Fruit fly (Drosophila melanogaster) whole organism, embryonic: ENCODE data around the gene Lon.

Experiments
- Blimp-1 ChIP-seq: fragments of 200-800 bp; sonication (Bioruptor generic); optimal IDR thresholded peaks from 3 replicates; lab custom pipeline; 2018; ENCODE audit warnings: missing biosample characterization, missing genetic modification characterization, mild to moderate bottlenecking, moderate library complexity, missing genetic modification reagents
- BtbVII ChIP-seq: fragments of 200-800 bp; sonication (Bioruptor generic); optimal IDR thresholded peaks from 3 replicates; lab custom pipeline; 2017; ENCODE audit warnings: missing biosample characterization, mild to moderate bottlenecking, missing genetic modification characterization
- Bteb2 ChIP-seq: fragments of 200-800 bp; sonication (Bioruptor generic); optimal IDR thresholded peaks from 2 replicates; lab custom pipeline; 2016; ENCODE audit warnings: missing biosample characterization, missing genetic modification characterization
- CG10267 ChIP-seq: fragments of 200-800 bp; sonication (Bioruptor generic); optimal IDR thresholded peaks from 2 replicates; lab custom pipeline; 2018; ENCODE audit warnings: missing biosample characterization, mild to moderate bottlenecking, missing genetic modification characterization, moderate library complexity
- CG12219 ChIP-seq: fragments of 200-800 bp; sonication (Bioruptor generic); optimal IDR thresholded peaks from 3 replicates; lab custom pipeline; 2018; ENCODE audit warnings: missing biosample characterization, mild to moderate bottlenecking, missing genetic modification characterization
- CG1233 ChIP-seq: fragments of 200-800 bp; sonication (Bioruptor generic); optimal IDR thresholded peaks from 4 replicates; lab custom pipeline; 2018; ENCODE audit warnings: missing biosample characterization, mild to moderate bottlenecking, missing genetic modification characterization
- CG13296 ChIP-seq: fragments of 200-800 bp; sonication (Bioruptor generic); optimal IDR thresholded peaks from 3 replicates; lab custom pipeline; 2018; ENCODE audit warnings: missing biosample characterization, mild to moderate bottlenecking, missing genetic modification characterization
- CG13424 ChIP-seq: fragments of 200-800 bp; sonication (Bioruptor generic); optimal IDR thresholded peaks from 2 replicates; lab custom pipeline; 2019; ENCODE audit warnings: missing biosample characterization, mild to moderate bottlenecking, missing genetic modification characterization, moderate library complexity
- CG1647 ChIP-seq: fragments of 200-800 bp; sonication (Bioruptor generic); optimal IDR thresholded peaks from 3 replicates; lab custom pipeline; 2016; ENCODE audit warnings: missing biosample characterization, missing genetic modification characterization
- CG17359 ChIP-seq: fragments of 200-800 bp; sonication (Bioruptor generic); optimal IDR thresholded peaks from 3 replicates; lab custom pipeline; 2018; ENCODE audit warnings: missing biosample characterization, mild to moderate bottlenecking, missing genetic modification characterization, moderate library complexity
- CG18476 ChIP-seq: fragments of 200-800 bp; sonication (Bioruptor generic); optimal IDR thresholded peaks from 2 replicates; lab custom pipeline; 2016; ENCODE audit warnings: missing biosample characterization, mild to moderate bottlenecking, missing genetic modification characterization
- CG31441 ChIP-seq: fragments of 200-800 bp; sonication (Bioruptor generic); IDR thresholded peaks from 2 replicates; pipeline ENCODE4 v1.3.6; 2022; ENCODE audit warnings: missing biosample characterization, missing genetic modification characterization
- CG3838 ChIP-seq: fragments of 200-800 bp; sonication (Bioruptor generic); optimal IDR thresholded peaks from 3 replicates; lab custom pipeline; 2016; ENCODE audit warnings: missing biosample characterization, missing genetic modification characterization
- CG4282 ChIP-seq: fragments of 200-800 bp; sonication (Bioruptor generic); optimal IDR thresholded peaks from 2 replicates; lab custom pipeline; 2016; ENCODE audit warnings: missing biosample characterization, missing genetic modification characterization
- CG7745 ChIP-seq: fragments of 200-800 bp; sonication (Bioruptor generic); optimal IDR thresholded peaks from 2 replicates; lab custom pipeline; 2018; ENCODE audit warnings: missing biosample characterization, mild to moderate bottlenecking, missing genetic modification characterization, moderate library complexity
- CG8290 ChIP-seq, 3 experiments: fragments of 200-800 bp; sonication (Bioruptor generic); optimal IDR thresholded peaks; 2 replicates each; lab custom pipeline; 2016 to 2019; ENCODE audit warnings: missing biosample characterization in 3 of 3, missing genetic modification characterization in 3 of 3, mild to moderate bottlenecking in 2 of 3, moderate library complexity in 1 of 3
- Drgx ChIP-seq: fragments of 200-800 bp; sonication (Bioruptor generic); IDR thresholded peaks from 2 replicates; pipeline ENCODE4 v1.3.6; 2022; ENCODE audit warnings: missing biosample characterization, missing genetic modification characterization
- ERR ChIP-seq: fragments of 200-800 bp; sonication (Bioruptor generic); optimal IDR thresholded peaks from 2 replicates; lab custom pipeline; 2016; ENCODE audit warnings: missing biosample characterization, missing genetic modification characterization
- HLHmδ ChIP-seq: fragments of 200-800 bp; sonication (Bioruptor generic); optimal IDR thresholded peaks from 2 replicates; lab custom pipeline; 2018; ENCODE audit warnings: missing biosample characterization, mild to moderate bottlenecking, missing genetic modification characterization, moderate library complexity
- Meics ChIP-seq: fragments of 200-800 bp; sonication (Bioruptor generic); optimal IDR thresholded peaks from 2 replicates; lab custom pipeline; 2017; ENCODE audit warnings: missing biosample characterization, mild to moderate bottlenecking, missing genetic modification characterization
- NC2β ChIP-seq: fragments of 200-800 bp; sonication (Bioruptor generic); optimal IDR thresholded peaks from 2 replicates; lab custom pipeline; 2016; ENCODE audit warnings: missing biosample characterization, missing genetic modification characterization
- Nf-YB ChIP-seq: fragments of 200-800 bp; sonication (Bioruptor generic); optimal IDR thresholded peaks from 3 replicates; lab custom pipeline; 2019; ENCODE audit warnings: missing biosample characterization, mild to moderate bottlenecking, missing genetic modification characterization, moderate library complexity
- Poxn ChIP-seq: fragments of 200-800 bp; sonication (Bioruptor generic); IDR thresholded peaks from 2 replicates; pipeline ENCODE4 v1.3.6; 2022; ENCODE audit warnings: missing biosample characterization, missing genetic modification characterization
- Side ChIP-seq: fragments of 200-800 bp; sonication (Bioruptor generic); optimal IDR thresholded peaks from 2 replicates; lab custom pipeline; 2016; ENCODE audit warnings: missing biosample characterization, missing genetic modification characterization
- Spps ChIP-seq: fragments of 200-800 bp; sonication (Bioruptor generic); optimal IDR thresholded peaks from 2 replicates; lab custom pipeline; 2018; ENCODE audit warnings: missing biosample characterization, mild to moderate bottlenecking, missing genetic modification characterization
- abd-A ChIP-seq: fragments of 200-800 bp; sonication (Bioruptor generic); optimal IDR thresholded peaks from 3 replicates; lab custom pipeline; 2019; ENCODE audit warnings: missing biosample characterization, mild to moderate bottlenecking, missing genetic modification characterization, moderate library complexity
- amos ChIP-seq: fragments of 200-800 bp; sonication (Bioruptor generic); IDR thresholded peaks from 2 replicates; pipeline ENCODE4 v1.3.6; 2022; ENCODE audit warnings: missing biosample characterization, missing genetic modification characterization; ENCODE audit not compliant: partially characterized antibody
- ap ChIP-seq: fragments of 200-800 bp; sonication (Bioruptor generic); IDR thresholded peaks from 2 replicates; pipeline ENCODE4 v1.3.6; 2022; ENCODE audit warnings: missing biosample characterization, missing genetic modification characterization
- bigmax ChIP-seq: fragments of 200-800 bp; sonication (Bioruptor generic); optimal IDR thresholded peaks from 2 replicates; lab custom pipeline; 2018; ENCODE audit warnings: missing biosample characterization, mild to moderate bottlenecking, missing genetic modification characterization
- bowl ChIP-seq: fragments of 200-800 bp; sonication (Bioruptor generic); IDR thresholded peaks from 2 replicates; pipeline ENCODE4 v1.3.6; 2022; ENCODE audit warnings: missing biosample characterization, missing genetic modification characterization
- bsh ChIP-seq, 2 experiments: fragments of 200-800 bp; sonication (Bioruptor generic); optimal IDR thresholded peaks; 2 replicates each; lab custom pipeline; 2017 to 2018; ENCODE audit warnings: mild to moderate bottlenecking in 2 of 2, missing biosample characterization in 2 of 2, missing genetic modification characterization in 2 of 2, moderate library complexity in 1 of 2
- btn ChIP-seq: fragments of 200-800 bp; sonication (Bioruptor generic); optimal IDR thresholded peaks from 2 replicates; lab custom pipeline; 2016; ENCODE audit warnings: missing biosample characterization, missing genetic modification characterization
- cg ChIP-seq: fragments of 200-800 bp; sonication (Bioruptor generic); optimal IDR thresholded peaks from 3 replicates; lab custom pipeline; 2019; ENCODE audit warnings: missing biosample characterization, mild to moderate bottlenecking, missing genetic modification characterization, moderate library complexity
- croc ChIP-seq: fragments of 200-800 bp; sonication (Bioruptor generic); conservative IDR thresholded peaks from 3 replicates; pipeline ENCODE4 v1.3.6; 2022; ENCODE audit warnings: missing biosample characterization, missing genetic modification characterization
- dan ChIP-seq: fragments of 200-800 bp; sonication (Bioruptor generic); IDR thresholded peaks from 2 replicates; pipeline ENCODE4 v1.3.6; 2022; ENCODE audit warnings: missing biosample characterization, missing genetic modification characterization
- dmrt99B ChIP-seq: fragments of 200-800 bp; sonication (Bioruptor generic); optimal IDR thresholded peaks from 2 replicates; lab custom pipeline; 2018; ENCODE audit warnings: missing biosample characterization, mild to moderate bottlenecking, missing genetic modification characterization, moderate library complexity
- fru ChIP-seq: fragments of >200 bp; optimal IDR thresholded peaks from 2 replicates; lab custom pipeline; 2017
- hb ChIP-seq: fragments of 200-800 bp; sonication (Bioruptor generic); IDR thresholded peaks from 3 replicates; pipeline ENCODE4 v1.3.6; 2022; ENCODE audit warnings: missing biosample characterization, missing genetic modification characterization; ENCODE audit not compliant: partially characterized antibody
- jing ChIP-seq: fragments of 200-800 bp; sonication (Bioruptor generic); optimal IDR thresholded peaks from 2 replicates; lab custom pipeline; 2018; ENCODE audit warnings: missing biosample characterization, mild to moderate bottlenecking, missing genetic modification characterization
- lab ChIP-seq: fragments of 200-800 bp; sonication (Bioruptor generic); optimal IDR thresholded peaks from 3 replicates; lab custom pipeline; 2017; ENCODE audit warnings: missing biosample characterization, missing genetic modification characterization, mild to moderate bottlenecking, moderate library complexity, missing genetic modification reagents
- nerfin-2 ChIP-seq: fragments of 200-800 bp; sonication (Bioruptor generic); IDR thresholded peaks from 2 replicates; pipeline ENCODE4 v1.3.6; 2022; ENCODE audit warnings: missing biosample characterization, missing genetic modification characterization; ENCODE audit not compliant: partially characterized antibody
- org-1 ChIP-seq: fragments of 200-800 bp; sonication (Bioruptor generic); optimal IDR thresholded peaks from 2 replicates; lab custom pipeline; 2017; ENCODE audit warnings: missing biosample characterization, missing genetic modification characterization
- repo ChIP-seq: fragments of 200-800 bp; sonication (Bioruptor generic); optimal IDR thresholded peaks from 2 replicates; lab custom pipeline; 2016; ENCODE audit warnings: missing biosample characterization, missing genetic modification characterization
- row ChIP-seq: fragments of 200-800 bp; sonication (Bioruptor generic); IDR thresholded peaks from 3 replicates; pipeline ENCODE4 v1.3.6; 2022; ENCODE audit warnings: missing biosample characterization, missing genetic modification characterization
- run ChIP-seq: fragments of 200-800 bp; sonication (Bioruptor generic); optimal IDR thresholded peaks from 3 replicates; lab custom pipeline; 2018; ENCODE audit warnings: missing biosample characterization, mild to moderate bottlenecking, missing genetic modification characterization
- sc ChIP-seq, 3 experiments: fragments of >200 bp in 2 of 3; fragments of 200-800 bp in 1 of 3; sonication (Bioruptor generic) in 1 of 3; optimal IDR thresholded peaks; 2 replicates in 2 of 3; 3 replicates in 1 of 3; lab custom pipeline; 2017; ENCODE audit warnings: mild to moderate bottlenecking in 1 of 3, missing biosample characterization in 1 of 3, missing genetic modification characterization in 1 of 3, missing genetic modification reagents in 1 of 3
- slou ChIP-seq: fragments of 200-800 bp; sonication (Bioruptor generic); optimal IDR thresholded peaks from 3 replicates; lab custom pipeline; 2016; ENCODE audit warnings: missing biosample characterization, missing genetic modification characterization
- vnd ChIP-seq: fragments of 200-800 bp; sonication (Bioruptor generic); IDR thresholded peaks from 3 replicates; pipeline ENCODE4 v1.3.6; 2022; ENCODE audit warnings: missing biosample characterization, missing genetic modification characterization; ENCODE audit not compliant: partially characterized antibody
- wdn ChIP-seq: fragments of 200-800 bp; sonication (Bioruptor generic); IDR thresholded peaks from 2 replicates; pipeline ENCODE4 v1.3.6; 2022; ENCODE audit warnings: missing biosample characterization, missing genetic modification characterization
- zf30C ChIP-seq: fragments of 200-800 bp; sonication (Bioruptor generic); optimal IDR thresholded peaks from 3 replicates; lab custom pipeline; 2018; ENCODE audit warnings: missing biosample characterization, mild to moderate bottlenecking, missing genetic modification characterization

Gene Lon

dm6 chr3L:19575650-19576049 lies 36.3 kb downstream of the Lon start (continued):
- no peak for TF ChIP-seq CG31441 (GFP tag; lab: Robert Waterston, UW)
- 0 out of 2 replicates have a peak, but pooled peaks have one; percentile 10 for TF ChIP-seq bowl (GFP tag; lab: Robert Waterston, UW)
- no peak for TF ChIP-seq Drgx (GFP tag; lab: Robert Waterston, UW)
- TF ChIP-seq fru (lab: Kevin White, UChicago) = no peak
- peak; percentile 56 for TF ChIP-seq Side (GFP tag; lab: Kevin White, UChicago)
- peak; percentile 44 for TF ChIP-seq CG12219 (GFP tag; lab: Kevin White, UChicago)
- TF ChIP-seq CG4282 (GFP tag; lab: Kevin White, UChicago) = no peak
- TF ChIP-seq hb = no peak
- TF ChIP-seq ERR = no peak
- TF ChIP-seq repo (GFP tag; lab: Kevin White, UChicago) = no peak
- TF ChIP-seq run (tag; lab: Kevin White, UChicago) = no peak
- peak; percentile 80 for TF ChIP-seq org-1
- TF ChIP-seq Poxn (GFP tag; lab: Robert Waterston, UW) = no peak
- TF ChIP-seq bigmax (GFP tag; lab: Kevin White, UChicago) = no peak
- no peak for TF ChIP-seq CG10267 (tag; lab: Kevin White, UChicago)
- peak; percentile 39 for TF ChIP-seq Blimp-1 (GFP tag; lab: Kevin White, UChicago)
- no peak for TF ChIP-seq row
- no peak for TF ChIP-seq NC2β (GFP tag; lab: Kevin White, UChicago)
- peak; percentile 39 for TF ChIP-seq CG1647 (GFP tag; lab: Kevin White, UChicago)
- peak; percentile 61 for TF ChIP-seq HLHmδ
- TF ChIP-seq ap (GFP tag; lab: Robert Waterston, UW) = no peak
- TF ChIP-seq CG7745 (tag; lab: Kevin White, UChicago) = peak; percentile 63
- no peak for TF ChIP-seq zf30C
- TF ChIP-seq abd-A (tag; lab: Kevin White, UChicago) = peak; percentile 90
- no peak for TF ChIP-seq croc (GFP tag; lab: Robert Waterston, UW)
- peak; percentile 36 for TF ChIP-seq CG17359 (tag; lab: Kevin White, UChicago)
- peak; percentile 57 for TF ChIP-seq lab
- peak; percentile 4 for TF ChIP-seq CG8290 (GFP tag; optimal IDR thresholded peaks at IDR 0.05; lab: Kevin White, UChicago)
- peak in 1 of 2 experiments; percentile 59 for TF ChIP-seq CG8290 (tag; optimal IDR thresholded peaks at IDR 0.05; lab: Kevin White, UChicago)
- TF ChIP-seq CG3838 (GFP tag; lab: Kevin White, UChicago) = peak; percentile 40
- no peak for TF ChIP-seq dan (GFP tag; lab: Robert Waterston, UW)
- TF ChIP-seq Nf-YB (GFP tag; lab: Kevin White, UChicago) = peak; percentile 28
- no peak for TF ChIP-seq amos (GFP tag; lab: Robert Waterston, UW)
- TF ChIP-seq sc (optimal IDR thresholded peaks at IDR 0.05; lab: Kevin White, UChicago) = no peak
- peak; percentile 12 for TF ChIP-seq sc (GFP tag; optimal IDR thresholded peaks at IDR 0.05; lab: Kevin White, UChicago)
- TF ChIP-seq Meics = no peak
- no peak for TF ChIP-seq nerfin-2
- TF ChIP-seq btn = peak; percentile 16
- TF ChIP-seq BtbVII = peak; percentile 4
- no peak for TF ChIP-seq CG18476
- TF ChIP-seq CG13296 (GFP tag; lab: Kevin White, UChicago) = no peak
- TF ChIP-seq slou (GFP tag; lab: Kevin White, UChicago) = no peak
- peak in 1 of 2 experiments; percentile 59 for TF ChIP-seq bsh (GFP tag; optimal IDR thresholded peaks at IDR 0.05; lab: Kevin White, UChicago)
- TF ChIP-seq dmrt99B = peak; percentile 49
- peak; percentile 49 for TF ChIP-seq CG13424 (tag; lab: Kevin White, UChicago)
- no peak for TF ChIP-seq wdn (GFP tag; lab: Robert Waterston, UW)
- TF ChIP-seq CG1233 (GFP tag; lab: Kevin White, UChicago) = peak; percentile 46
- no peak for TF ChIP-seq jing
- TF ChIP-seq Bteb2 = no peak
- TF ChIP-seq Spps (tag; lab: Kevin White, UChicago) = no peak
- TF ChIP-seq vnd (GFP tag; lab: Robert Waterston, UW) = no peak
- TF ChIP-seq cg (GFP tag; lab: Kevin White, UChicago) = peak; percentile 40
